Fruit fly (Drosophila melanogaster): ENCODE measurements around the gene Npc2b.
A peak's percentile ranks its signal among the peaks of the same experiment; 100 is the strongest.

The Npc2b gene

dm6 chr3R:14098527-14099109 is 9.3 kb downstream of the Npc2b start (continued):
- no peak for TF ChIP-seq danr (GFP tag; IDR thresholded peaks at IDR 0.05)
- no peak for TF ChIP-seq Elba2 (GFP tag; optimal IDR thresholded peaks at IDR 0.05)
- TF ChIP-seq CG16813 (GFP tag; IDR thresholded peaks at IDR 0.05; ENCODE audit: partially characterized antibody), result 0 out of 3 replicates have a peak, but pooled peaks have one; percentile 7
- no peak for TF ChIP-seq chn (GFP tag; optimal IDR thresholded peaks at IDR 0.05)
- 0 out of 2 replicates have a peak, but pooled peaks have one; percentile 7 for TF ChIP-seq Atf6 (GFP tag; IDR thresholded peaks at IDR 0.05)
- TF ChIP-seq ftz-f1 (GFP tag; optimal IDR thresholded peaks at IDR 0.05), result peak; percentile 68
- peak; percentile 86 for TF ChIP-seq crol (GFP tag; IDR thresholded peaks at IDR 0.05)
- no peak for TF ChIP-seq CG17612 (GFP tag; IDR thresholded peaks at IDR 0.05)
- no peak for TF ChIP-seq Lim3 (GFP tag; IDR thresholded peaks at IDR 0.05)
- TF ChIP-seq CG14014 (GFP tag; IDR thresholded peaks at IDR 0.05), result peak; percentile 34; the same call in 1 of the 2 replicates
- TF ChIP-seq CG14667 (GFP tag; IDR thresholded peaks at IDR 0.05), result no peak
- no peak for TF ChIP-seq yki (optimal IDR thresholded peaks at IDR 0.05)
- TF ChIP-seq CG34376 (GFP tag; optimal IDR thresholded peaks at IDR 0.05), result peak; percentile 8
- TF ChIP-seq CG11398 (GFP tag; optimal IDR thresholded peaks at IDR 0.05), result no peak
- TF ChIP-seq Med (GFP tag), result peak; percentile 68
- TF ChIP-seq dan (GFP tag; IDR thresholded peaks at IDR 0.05), result no peak
- TF ChIP-seq CG11247 (GFP tag; IDR thresholded peaks at IDR 0.05), result no peak
- peak; percentile 29 for TF ChIP-seq lab (GFP tag; optimal IDR thresholded peaks at IDR 0.05)
- no peak for TF ChIP-seq CG10274 (GFP tag; optimal IDR thresholded peaks at IDR 0.05)
- no peak for TF ChIP-seq CG1233 (GFP tag; optimal IDR thresholded peaks at IDR 0.05)
- TF ChIP-seq Ets97D (GFP tag; optimal IDR thresholded peaks at IDR 0.05), result no peak
- no peak for TF ChIP-seq jigr1 (GFP tag; IDR thresholded peaks at IDR 0.05)
- TF ChIP-seq Sry-δ (GFP tag; optimal IDR thresholded peaks at IDR 0.05), result no peak
- TF ChIP-seq CG15269 (tag; optimal IDR thresholded peaks at IDR 0.05), result peak; percentile 0
- no peak for TF ChIP-seq ac (GFP tag; optimal IDR thresholded peaks at IDR 0.05)
- TF ChIP-seq E2f2 (GFP tag; IDR thresholded peaks at IDR 0.05), result peak; percentile 20; the same call in 1 of the 2 replicates
- no peak for TF ChIP-seq CG30020 (tag; optimal IDR thresholded peaks at IDR 0.05)
- peak; percentile 10 for TF ChIP-seq Atf-2 (GFP tag; optimal IDR thresholded peaks at IDR 0.05)
- peak; percentile 60; the same call in 2 of the 3 replicates for TF ChIP-seq ci (GFP tag; IDR thresholded peaks at IDR 0.05)
- TF ChIP-seq Ets65A (GFP tag), result peak; percentile 8
- 0 out of 3 replicates have a peak, but pooled peaks have one; percentile 27 for TF ChIP-seq CG11093 (GFP tag; IDR thresholded peaks at IDR 0.05)
- TF ChIP-seq Nf-YC (tag; optimal IDR thresholded peaks at IDR 0.05), result no peak
- no peak for TF ChIP-seq wdn (GFP tag; IDR thresholded peaks at IDR 0.05)
- TF ChIP-seq Mad (GFP tag; optimal IDR thresholded peaks at IDR 0.05), result no peak
- TF ChIP-seq D19B (GFP tag; optimal IDR thresholded peaks at IDR 0.05), result peak; percentile 69
- no peak for TF ChIP-seq CG17568 (GFP tag; optimal IDR thresholded peaks at IDR 0.05)
- no peak for TF ChIP-seq al (GFP tag; IDR thresholded peaks at IDR 0.05)
- TF ChIP-seq Chrac-16 (GFP tag; optimal IDR thresholded peaks at IDR 0.05), result no peak
- no peak for TF ChIP-seq Sin3A (optimal IDR thresholded peaks at IDR 0.05)
- no peak for TF ChIP-seq Aef1 (GFP tag; IDR thresholded peaks at IDR 0.05)
- peak; percentile 17 for TF ChIP-seq CG30403 (GFP tag; optimal IDR thresholded peaks at IDR 0.05)
- TF ChIP-seq CG18764 (GFP tag; optimal IDR thresholded peaks at IDR 0.05), result no peak
- TF ChIP-seq B-H2 (GFP tag; optimal IDR thresholded peaks at IDR 0.05), result no peak
- no peak for TF ChIP-seq az2 (GFP tag; optimal IDR thresholded peaks at IDR 0.05)
- TF ChIP-seq HmgZ (tag; optimal IDR thresholded peaks at IDR 0.05), result no peak
- peak; percentile 92 for TF ChIP-seq CG10979 (tag; optimal IDR thresholded peaks at IDR 0.05)
- no peak for TF ChIP-seq gro (GFP tag; optimal IDR thresholded peaks at IDR 0.05)
- TF ChIP-seq CG10366 (GFP tag; IDR thresholded peaks at IDR 0.05), result no peak
- TF ChIP-seq CG2678 (tag; optimal IDR thresholded peaks at IDR 0.05), result peak; percentile 20
- no peak for TF ChIP-seq CG9797 (GFP tag; optimal IDR thresholded peaks at IDR 0.05)
- no peak for TF ChIP-seq Abd-B (GFP tag; optimal IDR thresholded peaks at IDR 0.05)
- no peak for TF ChIP-seq GATAe (GFP tag; conservative IDR thresholded peaks at IDR 0.05)
- TF ChIP-seq CG16863 (GFP tag; optimal IDR thresholded peaks at IDR 0.05), result no peak

All from whole organism, embryonic.